Worm (Caenorhabditis elegans) whole organism, midembryonic: ENCODE results near the gene C43C3.4.

ENCODE experiments used
- cog-1 ChIP-seq: sonication (generic microtip); optimal IDR thresholded peaks from 2 replicates; lab custom pipeline; 2016; ENCODE audit warnings: missing genetic modification characterization, missing compliant biosample characterization
- med-1 ChIP-seq: sonication (generic microtip); optimal IDR thresholded peaks from 2 replicates; lab custom pipeline; 2017; ENCODE audit warnings: missing genetic modification characterization, mild to moderate bottlenecking, missing compliant biosample characterization, antibody characterized with exemption, missing genetic modification reagents; ENCODE audit not compliant: insufficient read depth
- ref-1 ChIP-seq: fragments of 200-800 bp; sonication (Bioruptor generic); conservative IDR thresholded peaks from 2 replicates; pipeline ENCODE4 v1.3.6; 2022; ENCODE audit warnings: missing genetic modification reagents, missing genetic modification characterization, missing compliant biosample characterization

DNA sequence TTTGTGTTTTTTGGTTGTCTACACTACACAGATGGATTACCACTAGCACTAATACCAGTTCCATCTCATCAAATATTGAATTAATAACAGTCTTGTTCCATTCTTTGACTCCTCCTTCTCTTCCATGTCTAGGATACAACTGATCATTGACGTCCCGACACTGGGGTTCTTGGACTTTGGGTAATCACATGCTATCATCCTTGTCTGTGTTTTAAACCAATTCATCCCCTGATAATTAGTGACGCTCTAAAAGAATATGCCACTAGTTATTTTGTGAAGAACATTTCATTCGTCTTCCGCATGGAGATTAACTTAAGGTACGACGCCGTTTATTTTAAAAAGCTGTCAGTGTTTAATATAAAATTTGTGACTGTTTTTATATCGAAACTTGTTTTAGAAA lies 15.7 kb upstream of the C43C3.4 start, which contains the start of gene npr-18:
- TF ChIP-seq ref-1 (GFP tag; lab: Robert Waterston, UW) = no peak
- no peak for TF ChIP-seq med-1 (GFP tag; lab: Kevin White, UChicago)
- TF ChIP-seq cog-1 (tag; lab: Kevin White, UChicago) = no peak
